Worm (Caenorhabditis elegans): ENCODE measurements around the gene F13A2.4.

DNA sequence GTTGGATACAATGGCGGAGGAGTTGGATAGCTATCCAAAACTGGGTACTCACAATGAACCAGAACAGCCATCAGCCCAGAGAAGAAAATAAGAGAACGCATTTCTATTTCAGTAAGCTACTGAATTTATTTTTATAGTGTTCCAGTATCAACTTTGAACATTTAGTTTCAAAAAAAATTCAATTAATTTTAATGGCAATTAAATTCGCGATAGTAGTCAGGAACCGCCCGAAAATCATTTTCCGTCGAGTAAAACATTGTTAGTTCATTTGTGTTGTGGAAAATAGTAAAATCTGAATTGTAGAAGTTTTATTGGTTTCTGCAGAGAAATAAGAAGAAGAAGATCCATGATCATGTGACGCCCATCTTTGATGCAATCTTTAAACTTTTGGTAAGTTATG is 18.1 kb upstream of the F13A2.4 start, which contains the start of gene Y47D7A.6:
- TF ChIP-seq C34F6.9 (tag; optimal IDR thresholded peaks at IDR 0.05) (no peak), fos-1 (tag; optimal IDR thresholded peaks at IDR 0.05) (no peak), lin-13 (GFP tag; optimal IDR thresholded peaks at IDR 0.05) (no peak), ama-1 (optimal IDR thresholded peaks at IDR 0.05) (no peak), lsy-2 (tag; optimal IDR thresholded peaks at IDR 0.05) (no peak), unc-62 (GFP tag; optimal IDR thresholded peaks at IDR 0.05) (no peak), nhr-11 (tag; optimal IDR thresholded peaks at IDR 0.05) (no peak), ztf-4 (tag; optimal IDR thresholded peaks at IDR 0.05) (no peak), F13H6.1 (tag; optimal IDR thresholded peaks at IDR 0.05) (no peak), elt-3 (tag; optimal IDR thresholded peaks at IDR 0.05) (no peak), elt-1 (tag; optimal IDR thresholded peaks at IDR 0.05) (no peak)

All from whole organism, L2 larva.